Worm (Caenorhabditis elegans) whole organism, L3 larva: Measurements from ENCODE around the gene nmgp-1.

Source experiments
- egl-27 ChIP-seq: sonication (generic microtip); optimal IDR thresholded peaks from 4 replicates; lab custom pipeline; 2017; ENCODE audit warnings: missing biosample characterization, missing genetic modification reagents, missing genetic modification characterization
- mdl-1 ChIP-seq: fragments of 150-350 bp; optimal IDR thresholded peaks from 2 replicates; lab custom pipeline; 2014; ENCODE audit warnings: missing biosample characterization, missing genetic modification characterization
- unc-62 ChIP-seq: fragments of 150-350 bp; sonication (generic microtip); optimal IDR thresholded peaks from 4 replicates; lab custom pipeline; 2014; ENCODE audit warnings: missing biosample characterization, missing genetic modification reagents, missing genetic modification characterization

DNA sequence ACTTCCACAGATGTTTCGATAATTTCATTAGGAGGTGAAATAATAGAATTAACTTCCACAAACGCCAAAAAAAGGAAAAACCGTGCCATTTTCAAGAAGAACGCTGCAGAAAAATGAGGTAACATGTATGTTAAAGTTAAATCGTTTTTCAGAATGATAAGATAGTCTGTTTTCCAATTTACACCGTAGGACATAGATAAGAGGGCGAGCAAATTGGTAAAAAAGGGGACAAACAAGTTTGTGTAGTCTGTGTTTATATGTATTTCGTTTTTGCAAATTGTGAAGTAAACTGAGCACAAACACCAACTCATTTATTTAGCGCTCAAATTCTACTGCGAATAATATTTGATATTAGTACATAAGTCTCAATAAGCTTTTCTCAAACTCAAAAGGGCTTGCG is 790 bp upstream of the nmgp-1 start, which contains the start of gene F13H8.11:
- TF ChIP-seq egl-27 (tag; lab: Kevin White, UChicago): no peak
- TF ChIP-seq unc-62: no peak
- TF ChIP-seq mdl-1 (tag; lab: Kevin White, UChicago): no peak
